Worm (Caenorhabditis elegans) whole organism, young adult: Measurements from ENCODE around the gene nspd-9.

Source experiments
- B0035.1 ChIP-seq: sonication (generic microtip); optimal IDR thresholded peaks from 2 replicates; lab custom pipeline; 2016; ENCODE audit warnings: missing genetic modification characterization, mild to moderate bottlenecking, missing compliant biosample characterization, missing genotype, missing genetic modification reagents
- F10E7.11 ChIP-seq: sonication (generic microtip); optimal IDR thresholded peaks from 2 replicates; lab custom pipeline; 2017; ENCODE audit warnings: mild to moderate bottlenecking, missing genetic modification characterization, moderate library complexity, missing compliant biosample characterization
- F37B4.10 ChIP-seq: fragments of 200-800 bp; sonication (Bioruptor generic); IDR thresholded peaks from 2 replicates; pipeline ENCODE4 v1.3.6; 2022; ENCODE audit warnings: missing genetic modification characterization, missing compliant biosample characterization
- F55B11.4 ChIP-seq: sonication (generic microtip); optimal IDR thresholded peaks from 2 replicates; lab custom pipeline; 2016; ENCODE audit warnings: missing compliant biosample characterization, missing genetic modification characterization, borderline replicate concordance; ENCODE audit not compliant: insufficient read depth
- F57A8.1 ChIP-seq: fragments of 200-800 bp; sonication (Bioruptor generic); optimal IDR thresholded peaks from 2 replicates; lab custom pipeline; 2018; ENCODE audit warnings: mild to moderate bottlenecking, missing genetic modification characterization, moderate library complexity, missing compliant biosample characterization
- K11D2.4 ChIP-seq: fragments of 200-800 bp; sonication (Bioruptor generic); IDR thresholded peaks from 2 replicates; pipeline ENCODE4 v1.3.6; 2022; ENCODE audit warnings: missing genetic modification reagents, missing genetic modification characterization, missing compliant biosample characterization
- Y56A3A.18 ChIP-seq: fragments of 200-800 bp; sonication (Bioruptor generic); IDR thresholded peaks from 2 replicates; pipeline ENCODE4 v1.3.6; 2022; ENCODE audit warnings: missing genetic modification reagents, missing genetic modification characterization, missing compliant biosample characterization
- ZK185.1 ChIP-seq: sonication (generic microtip); optimal IDR thresholded peaks from 2 replicates; lab custom pipeline; 2016; ENCODE audit warnings: mild to moderate bottlenecking, missing genetic modification characterization, missing compliant biosample characterization; ENCODE audit not compliant: poor library complexity, severe bottlenecking
- ama-1 ChIP-seq, 3 experiments: fragments of 150-350 bp in 1 of 3; sonication (generic microtip) in 2 of 3; optimal IDR thresholded peaks; 2 replicates each; lab custom pipeline; 2014 to 2018; ENCODE audit warnings: missing biosample characterization in 2 of 3, missing genetic modification characterization in 2 of 3, missing genetic modification reagents in 2 of 3
- aptf-3 ChIP-seq: fragments of 200-800 bp; sonication (Bioruptor generic); IDR thresholded peaks from 2 replicates; pipeline ENCODE4 v1.3.6; 2022; ENCODE audit warnings: missing genetic modification characterization, missing compliant biosample characterization
- attf-5 ChIP-seq: fragments of 200-800 bp; sonication (Bioruptor generic); optimal IDR thresholded peaks from 2 replicates; lab custom pipeline; 2018; ENCODE audit warnings: mild to moderate bottlenecking, missing genetic modification characterization, missing compliant biosample characterization
- bed-1 ChIP-seq: fragments of 200-800 bp; sonication (Bioruptor generic); IDR thresholded peaks from 2 replicates; pipeline ENCODE4 v1.3.6; 2022; ENCODE audit warnings: missing genetic modification reagents, missing genetic modification characterization, missing compliant biosample characterization
- cebp-1 ChIP-seq, 2 experiments: fragments of 200-800 bp in 1 of 2; sonication (Bioruptor generic) in 1 of 2; sonication (generic microtip) in 1 of 2; IDR thresholded peaks in 1 of 2; optimal IDR thresholded peaks in 1 of 2; 2 replicates each; pipeline versions ENCODE4 v1.3.6 to Lab custom; 2017 to 2022; ENCODE audit warnings: missing compliant biosample characterization in 2 of 2, missing genetic modification characterization in 2 of 2, mild to moderate bottlenecking in 1 of 2, missing genetic modification reagents in 1 of 2, moderate library complexity in 1 of 2
- ceh-40 ChIP-seq: fragments of 200-800 bp; sonication (Bioruptor generic); IDR thresholded peaks from 2 replicates; pipeline ENCODE4 v1.3.6; 2022; ENCODE audit warnings: missing genetic modification characterization, missing compliant biosample characterization
- ceh-91 ChIP-seq: fragments of 200-800 bp; sonication (Bioruptor generic); IDR thresholded peaks from 2 replicates; pipeline ENCODE4 v1.3.6; 2022; ENCODE audit warnings: missing genetic modification reagents, missing genetic modification characterization, missing compliant biosample characterization
- egl-18 ChIP-seq: fragments of 200-800 bp; sonication (Bioruptor generic); IDR thresholded peaks from 2 replicates; pipeline ENCODE4 v1.3.6; 2022; ENCODE audit warnings: missing genetic modification reagents, missing genetic modification characterization, missing compliant biosample characterization
- ekl-4 ChIP-seq: fragments of 200-800 bp; sonication (Bioruptor generic); IDR thresholded peaks from 2 replicates; pipeline ENCODE4 v1.3.6; 2022; ENCODE audit warnings: missing genetic modification reagents, missing genetic modification characterization, missing compliant biosample characterization
- hmg-1.2 ChIP-seq: fragments of 200-800 bp; sonication (Bioruptor generic); IDR thresholded peaks from 2 replicates; pipeline ENCODE4 v1.3.6; 2022; ENCODE audit warnings: missing genetic modification reagents, missing genetic modification characterization, missing compliant biosample characterization
- hrde-1 ChIP-seq: sonication (generic microtip); optimal IDR thresholded peaks from 2 replicates; lab custom pipeline; 2016; ENCODE audit warnings: missing genetic modification characterization, mild to moderate bottlenecking, missing compliant biosample characterization, moderate library complexity, missing genotype, missing genetic modification reagents, borderline replicate concordance
- hsf-1 ChIP-seq: fragments of 200-800 bp; sonication (Bioruptor generic); IDR thresholded peaks from 2 replicates; pipeline ENCODE4 v1.3.6; 2022; ENCODE audit warnings: missing genetic modification reagents, missing genetic modification characterization, missing compliant biosample characterization
- lag-1 ChIP-seq: fragments of 200-800 bp; sonication (Bioruptor generic); IDR thresholded peaks from 2 replicates; pipeline ENCODE4 v1.3.6; 2022; ENCODE audit warnings: missing genetic modification reagents, missing genetic modification characterization, missing compliant biosample characterization
- let-526 ChIP-seq: fragments of 200-800 bp; sonication (Bioruptor generic); IDR thresholded peaks from 2 replicates; pipeline ENCODE4 v1.3.6; 2022; ENCODE audit warnings: missing genetic modification reagents, missing genetic modification characterization, missing compliant biosample characterization
- lin-40 ChIP-seq: sonication (generic microtip); optimal IDR thresholded peaks from 2 replicates; lab custom pipeline; 2016; ENCODE audit warnings: missing genetic modification characterization, mild to moderate bottlenecking, missing compliant biosample characterization, missing genotype, missing genetic modification reagents
- lin-54 ChIP-seq: fragments of 200-800 bp; sonication (Bioruptor generic); optimal IDR thresholded peaks from 2 replicates; lab custom pipeline; 2018; ENCODE audit warnings: mild to moderate bottlenecking, missing genetic modification characterization, missing compliant biosample characterization
- lsl-1 ChIP-seq: fragments of 200-800 bp; sonication (Bioruptor generic); optimal IDR thresholded peaks from 2 replicates; lab custom pipeline; 2018; ENCODE audit warnings: mild to moderate bottlenecking, missing genetic modification characterization, moderate library complexity, missing compliant biosample characterization
- madf-10 ChIP-seq: sonication (generic microtip); optimal IDR thresholded peaks from 2 replicates; lab custom pipeline; 2016; ENCODE audit warnings: mild to moderate bottlenecking, missing genetic modification characterization, missing compliant biosample characterization
- madf-6 ChIP-seq: fragments of 200-800 bp; sonication (Bioruptor generic); IDR thresholded peaks from 2 replicates; pipeline ENCODE4 v1.3.6; 2022; ENCODE audit warnings: missing genetic modification reagents, missing genetic modification characterization, missing compliant biosample characterization
- nfya-1 ChIP-seq: sonication (generic microtip); optimal IDR thresholded peaks from 2 replicates; lab custom pipeline; 2017; ENCODE audit warnings: antibody characterized with exemption, missing compliant biosample characterization, missing genetic modification characterization, borderline replicate concordance; ENCODE audit not compliant: insufficient read depth
- nfya-2 ChIP-seq: fragments of 200-800 bp; sonication (Bioruptor generic); IDR thresholded peaks from 2 replicates; pipeline ENCODE4 v1.3.6; 2022; ENCODE audit warnings: missing genetic modification reagents, missing genetic modification characterization, missing compliant biosample characterization
- nfyb-1 ChIP-seq: fragments of 200-800 bp; sonication (Bioruptor generic); IDR thresholded peaks from 2 replicates; pipeline ENCODE4 v1.3.6; 2022; ENCODE audit warnings: missing genetic modification reagents, missing genetic modification characterization, missing compliant biosample characterization
- nhr-90 ChIP-seq: sonication (generic microtip); optimal IDR thresholded peaks from 2 replicates; lab custom pipeline; 2016; ENCODE audit warnings: missing genotype, mild to moderate bottlenecking, missing genetic modification characterization, missing compliant biosample characterization
- rcor-1 ChIP-seq: fragments of 200-800 bp; sonication (Bioruptor generic); IDR thresholded peaks from 2 replicates; pipeline ENCODE4 v1.3.6; 2022; ENCODE audit warnings: missing genetic modification reagents, missing genetic modification characterization, missing compliant biosample characterization
- repo-1 ChIP-seq: sonication (generic microtip); optimal IDR thresholded peaks from 2 replicates; lab custom pipeline; 2017; ENCODE audit warnings: mild to moderate bottlenecking, missing genetic modification characterization, missing compliant biosample characterization
- rpc-1 ChIP-seq, 2 experiments: fragments of 150-350 bp in 1 of 2; sonication (generic microtip) in 1 of 2; optimal IDR thresholded peaks; 2 replicates each; lab custom pipeline; 2014 to 2018; ENCODE audit warnings: missing biosample characterization in 1 of 2, missing genetic modification characterization in 1 of 2, missing genetic modification reagents in 1 of 2, missing genotype in 1 of 2
- sdz-38 ChIP-seq: sonication (generic microtip); optimal IDR thresholded peaks from 2 replicates; lab custom pipeline; 2016; ENCODE audit warnings: missing genotype, missing genetic modification characterization, missing compliant biosample characterization
- snpc-1.3 ChIP-seq: sonication (generic microtip); optimal IDR thresholded peaks from 2 replicates; lab custom pipeline; 2017; ENCODE audit warnings: missing genetic modification characterization, mild to moderate bottlenecking, missing compliant biosample characterization, antibody characterized with exemption, moderate library complexity, missing genotype, missing genetic modification reagents; ENCODE audit not compliant: insufficient read depth
- somi-1 ChIP-seq: fragments of 200-800 bp; sonication (Bioruptor generic); optimal IDR thresholded peaks from 2 replicates; lab custom pipeline; 2018; ENCODE audit warnings: mild to moderate bottlenecking, missing genetic modification characterization, missing compliant biosample characterization
- tbx-9 ChIP-seq: sonication (generic microtip); optimal IDR thresholded peaks from 2 replicates; lab custom pipeline; 2016; ENCODE audit warnings: borderline replicate concordance, missing genetic modification characterization, inconsistent platforms, missing compliant biosample characterization
- unc-62 ChIP-seq: fragments of 150-350 bp; optimal IDR thresholded peaks from 2 replicates; lab custom pipeline; 2014; ENCODE audit warnings: missing biosample characterization, missing genetic modification reagents, missing genetic modification characterization

nspd-9 gene

ce11 chrIII:4808089-4808488, 22.0 kb downstream of the nspd-9 start (continued):
- TF ChIP-seq F10E7.11 (tag; lab: Kevin White, UChicago) (no peak), bed-1 (GFP tag; lab: Robert Waterston, UW) (no peak)

- TF ChIP-seq F57A8.1 (GFP tag; lab: Kevin White, UChicago), result no peak
- no peak for TF ChIP-seq lsl-1 (GFP tag; lab: Kevin White, UChicago)
- no peak for TF ChIP-seq ama-1 (optimal IDR thresholded peaks at IDR 0.05; lab: Kevin White, UChicago)
- TF ChIP-seq ama-1 (GFP tag; optimal IDR thresholded peaks at IDR 0.05; lab: Kevin White, UChicago), result no peak
- no peak for TF ChIP-seq rpc-1 (optimal IDR thresholded peaks at IDR 0.05; lab: Kevin White, UChicago)
- TF ChIP-seq rpc-1 (tag; optimal IDR thresholded peaks at IDR 0.05; lab: Kevin White, UChicago), result no peak
- no peak for TF ChIP-seq nfya-2 (GFP tag; lab: Robert Waterston, UW)
- no peak for TF ChIP-seq rcor-1
- TF ChIP-seq nfya-1 (tag; lab: Kevin White, UChicago), result no peak
- no peak for TF ChIP-seq cebp-1 (GFP tag; IDR thresholded peaks at IDR 0.05; lab: Robert Waterston, UW)
- TF ChIP-seq cebp-1 (tag; optimal IDR thresholded peaks at IDR 0.05; lab: Kevin White, UChicago), result no peak
- no peak for TF ChIP-seq egl-18 (GFP tag; lab: Robert Waterston, UW)
- no peak for TF ChIP-seq attf-5 (GFP tag; lab: Kevin White, UChicago)
- no peak for TF ChIP-seq lin-40 (tag; lab: Kevin White, UChicago)
- no peak for TF ChIP-seq ceh-40 (GFP tag; lab: Robert Waterston, UW)
- no peak for TF ChIP-seq tbx-9 (tag; lab: Kevin White, UChicago)
- no peak for TF ChIP-seq F37B4.10 (GFP tag; lab: Robert Waterston, UW)
- no peak for TF ChIP-seq unc-62 (GFP tag; lab: Kevin White, UChicago)
- TF ChIP-seq ceh-91 (GFP tag; lab: Robert Waterston, UW), result no peak
- TF ChIP-seq madf-10, result no peak
- no peak for TF ChIP-seq lag-1 (GFP tag; lab: Robert Waterston, UW)
- no peak for TF ChIP-seq B0035.1 (tag; lab: Kevin White, UChicago)
Measured at ce11 chrIII:4806345-4806744, 23.8 kb downstream of the nspd-9 start.

- TF ChIP-seq nfyb-1 (GFP tag; lab: Robert Waterston, UW) (no peak), madf-6 (0 out of 2 replicates have a peak, but pooled peaks have one; percentile 13), hsf-1 (0 out of 2 replicates have a peak, but pooled peaks have one; percentile 37)
Measured at ce11 chrIII:4802707-4803106, 27.4 kb downstream of the nspd-9 start, which contains the start of gene metl-5. Gene metl-5, plus strand, starts transcription at chrIII:4803007.

DNA sequence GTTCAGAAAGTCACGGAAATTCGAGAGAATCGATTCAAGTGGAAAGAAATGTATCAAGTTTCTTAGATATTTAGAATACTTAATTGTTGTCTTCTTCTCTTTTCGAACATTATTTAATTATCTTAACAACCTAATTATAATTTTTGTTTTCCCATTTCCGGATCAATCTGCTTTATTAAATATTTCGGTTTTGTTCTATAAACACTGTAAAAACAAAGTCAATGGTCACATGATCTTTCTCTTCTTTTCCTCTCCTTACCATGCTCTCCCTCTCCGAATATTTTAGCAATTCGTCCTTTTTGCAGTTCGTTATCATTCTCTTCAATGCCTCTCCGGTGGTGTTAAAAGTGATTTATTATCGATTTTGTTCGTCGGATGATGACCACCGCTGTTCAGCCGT, 33.6 kb downstream of the nspd-9 start, which contains the start of gene tag-325:
Gene tag-325 (plus strand): TSS at position 301 of the 400 bp plus-strand sequence.
- TF ChIP-seq cebp-1 (GFP tag; IDR thresholded peaks at IDR 0.05; lab: Robert Waterston, UW) (no peak), cebp-1 (tag; optimal IDR thresholded peaks at IDR 0.05; lab: Kevin White, UChicago) (peak; percentile 60), hrde-1 (tag; lab: Kevin White, UChicago) (no peak)

ce11 chrIII:4796039-4796438, 34.1 kb downstream of the nspd-9 start:
- TF ChIP-seq let-526 (GFP tag; lab: Robert Waterston, UW), result 0 out of 2 replicates have a peak, but pooled peaks have one; percentile 36
- peak; percentile 92 for TF ChIP-seq attf-5 (GFP tag; lab: Kevin White, UChicago)
- TF ChIP-seq sdz-38 (tag; lab: Kevin White, UChicago), result no peak
- no peak for TF ChIP-seq Y56A3A.18
- no peak for TF ChIP-seq F55B11.4 (tag; lab: Kevin White, UChicago)
- peak; percentile 59; the same call in 1 of the 2 replicates for TF ChIP-seq rcor-1
- no peak for TF ChIP-seq snpc-1.3 (tag; lab: Kevin White, UChicago)
- TF ChIP-seq ZK185.1 (tag; lab: Kevin White, UChicago), result peak; percentile 47
- no peak for TF ChIP-seq aptf-3 (GFP tag; lab: Robert Waterston, UW)
- peak; percentile 18 for TF ChIP-seq repo-1
- no peak for TF ChIP-seq nhr-90 (tag; lab: Kevin White, UChicago)
- TF ChIP-seq unc-62 (GFP tag; lab: Kevin White, UChicago), result peak; percentile 19
- peak; percentile 20; the same call in 1 of the 2 replicates for TF ChIP-seq K11D2.4
- TF ChIP-seq hmg-1.2 (GFP tag; lab: Robert Waterston, UW), result peak; percentile 84
- peak; percentile 56 for TF ChIP-seq lin-54 (GFP tag; lab: Kevin White, UChicago)
- TF ChIP-seq ekl-4 (GFP tag; lab: Robert Waterston, UW), result 0 out of 2 replicates have a peak, but pooled peaks have one; percentile 15
- peak; percentile 73 for TF ChIP-seq somi-1 (GFP tag; lab: Kevin White, UChicago)
